Fruit fly (Drosophila melanogaster) whole organism, wandering third instar larva: Measurements from ENCODE around the gene Grip75.

Experiments
- Myc ChIP-seq: fragments of >200 bp; optimal IDR thresholded peaks from 2 replicates; lab custom pipeline; 2017
- h ChIP-seq: fragments of 200-800 bp; sonication (Bioruptor generic); optimal IDR thresholded peaks from 3 replicates; lab custom pipeline; 2016; ENCODE audit warnings: missing biosample characterization, mild to moderate bottlenecking, missing genetic modification characterization
- usp ChIP-seq: fragments of >200 bp; optimal IDR thresholded peaks from 2 replicates; lab custom pipeline; 2017; ENCODE audit warnings: missing biosample characterization, missing genetic modification characterization

- TF ChIP-seq h (GFP tag; lab: Kevin White, UChicago) (peak; percentile 90), usp (GFP tag; lab: Kevin White, UChicago) (no peak), Myc (no peak)
Observed at dm6 chr2L:10519225-10519624, 36.1 kb downstream of the Grip75 start.
